Worm (Caenorhabditis elegans): Measurements from ENCODE around the gene F45G2.9.
"Not testable (repeated sequence)": the region's sequence is repeated elsewhere in the genome, so short reads cannot be mapped to it uniquely, and the experiment has no call there.

F45G2.9 gene

ce11 chrIII:13452824-13453223 is 16.1 kb upstream of the F45G2.9 start:
- TF ChIP-seq unc-62 (GFP tag; optimal IDR thresholded peaks at IDR 0.05), result no peak

- no peak for TF ChIP-seq unc-62 (GFP tag; optimal IDR thresholded peaks at IDR 0.05)
Observed at ce11 chrIII:13439415-13439814, 2.7 kb upstream of the F45G2.9 start, which contains the start of gene ciao-2B. Gene ciao-2B, minus strand, starts transcription at chrIII:13439544.

- no peak for TF ChIP-seq unc-62 (GFP tag; optimal IDR thresholded peaks at IDR 0.05)
Observed at ce11 chrIII:13435570-13435969, 1.2 kb downstream of the F45G2.9 start, which contains the start of gene F45G2.8. Gene F45G2.8, minus strand, starts transcription at chrIII:13435670.

DNA sequence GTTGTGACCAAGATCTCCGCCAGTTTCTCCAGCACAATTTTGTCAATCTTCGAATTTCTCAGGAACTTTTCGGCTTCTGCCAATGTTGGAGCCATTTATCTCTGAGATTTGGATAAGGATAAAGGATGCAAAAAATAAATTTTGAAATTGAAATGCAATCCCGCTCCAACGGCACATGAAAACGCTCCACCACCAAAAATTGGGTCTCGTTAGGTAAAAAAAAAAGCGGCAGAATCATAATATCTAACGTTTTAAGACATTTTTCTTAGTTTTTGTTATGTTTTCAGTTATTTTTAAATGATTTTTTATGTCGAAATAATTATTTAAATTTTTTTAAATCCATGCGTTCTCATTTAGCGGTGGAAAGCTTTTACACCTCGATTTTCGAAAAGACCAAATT is 2.3 kb downstream of the F45G2.9 start, which contains the start of gene F45G2.7:
TSS of gene F45G2.7 (minus strand) at position 101 of the 400 bp plus-strand sequence.
- no peak for TF ChIP-seq unc-62 (GFP tag; optimal IDR thresholded peaks at IDR 0.05)

DNA sequence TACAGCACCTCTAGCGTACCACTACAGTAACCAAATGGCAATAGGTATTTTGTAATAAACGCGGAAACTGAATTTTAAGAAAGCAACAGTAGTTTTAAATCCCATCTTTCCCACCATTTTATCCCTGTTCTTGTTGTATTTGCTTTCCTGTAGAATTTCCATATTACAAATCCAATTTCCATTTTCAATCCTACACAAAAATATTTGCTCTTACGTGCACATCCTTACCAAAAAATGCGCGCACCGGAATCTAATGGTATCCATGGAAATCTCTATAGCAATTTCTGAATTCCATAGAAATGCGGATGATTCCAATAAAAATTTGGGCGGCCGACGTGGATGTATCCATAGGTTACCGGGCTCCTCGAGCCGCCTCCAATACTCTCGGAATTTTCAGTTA is 6.6 kb downstream of the F45G2.9 start, which contains the start of gene trf-1:
TSS of gene trf-1 (plus strand) at position 301 of the 400 bp plus-strand sequence.
- TF ChIP-seq unc-62 (GFP tag; optimal IDR thresholded peaks at IDR 0.05), result no peak

- TF ChIP-seq unc-62 (GFP tag; optimal IDR thresholded peaks at IDR 0.05), result no peak
Observed at ce11 chrIII:13429668-13430067, 7.1 kb downstream of the F45G2.9 start, which contains the start of gene bli-5. Gene bli-5, minus strand, starts transcription at chrIII:13429768.

- TF ChIP-seq unc-62 (GFP tag; optimal IDR thresholded peaks at IDR 0.05), result no peak
Observed at ce11 chrIII:13427817-13428216, 8.9 kb downstream of the F45G2.9 start.

DNA sequence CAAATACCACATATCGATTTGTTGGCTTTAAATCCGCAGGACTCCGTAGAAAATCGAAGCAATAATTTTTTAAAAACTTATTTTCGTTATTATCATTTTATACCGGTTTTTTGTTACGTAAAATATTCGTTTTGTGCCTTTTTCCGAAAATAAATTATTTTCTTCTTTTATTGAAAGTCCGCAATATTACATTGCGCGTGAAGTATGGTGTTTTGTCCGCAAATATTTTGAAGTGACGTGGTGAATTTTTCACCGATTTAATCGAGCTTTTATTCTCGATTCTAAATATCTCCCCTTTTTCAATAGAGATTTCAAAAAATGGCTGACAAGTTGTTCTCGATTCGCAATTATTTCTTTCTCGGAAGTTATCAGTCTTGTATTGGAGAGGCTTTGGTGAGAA is 10.7 kb downstream of the F45G2.9 start, which contains the start of gene cope-1:
TSS of gene cope-1 (plus strand) at position 229 of the 400 bp plus-strand sequence.
- no peak for TF ChIP-seq unc-62 (GFP tag; optimal IDR thresholded peaks at IDR 0.05)

ce11 chrIII:13423414-13423813 is 13.3 kb downstream of the F45G2.9 start, which contains the start of gene exo-1:
Gene exo-1, plus strand, starts transcription at chrIII:13423514.
- TF ChIP-seq unc-62 (GFP tag; optimal IDR thresholded peaks at IDR 0.05), result no peak

DNA sequence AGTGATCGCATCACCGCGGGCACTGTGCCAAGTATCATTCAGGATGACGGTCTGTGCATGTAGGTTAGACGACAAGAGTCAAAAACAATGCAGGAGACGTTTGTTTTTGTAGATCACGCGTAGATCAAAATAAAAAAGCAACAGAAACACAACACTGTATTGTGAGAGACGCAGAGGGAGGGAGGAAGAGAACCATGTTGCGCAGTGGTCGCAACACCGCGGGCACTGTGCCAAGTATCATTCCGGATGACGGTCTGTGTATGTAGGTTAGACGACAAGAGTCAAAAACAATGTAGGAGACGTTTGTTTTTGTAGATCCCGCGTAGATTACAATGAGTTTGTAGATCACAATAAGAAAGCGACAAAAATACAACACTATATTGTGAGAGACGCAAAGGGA is 17.8 kb downstream of the F45G2.9 start:
- no peak for TF ChIP-seq unc-62 (GFP tag; optimal IDR thresholded peaks at IDR 0.05)

DNA sequence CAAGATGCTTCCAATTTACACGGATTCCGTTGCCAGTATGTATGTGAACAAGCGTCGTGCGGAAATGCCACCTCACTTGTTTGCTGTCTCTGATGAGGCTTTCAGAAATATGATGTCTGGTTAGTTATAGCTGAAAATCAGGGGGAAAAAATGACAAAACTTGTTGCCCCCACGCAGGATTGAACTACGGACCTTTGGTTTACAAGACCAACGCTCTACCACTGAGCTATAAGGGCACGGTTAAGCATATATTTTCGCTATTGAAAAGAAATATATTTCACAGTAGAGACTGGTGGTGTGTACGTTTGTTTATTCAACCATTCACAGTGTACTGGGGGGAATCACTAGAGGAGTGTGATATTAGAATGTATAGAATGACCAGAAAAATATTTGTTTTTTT is 25.5 kb downstream of the F45G2.9 start:
- TF ChIP-seq unc-62 (GFP tag; optimal IDR thresholded peaks at IDR 0.05), result no peak

DNA sequence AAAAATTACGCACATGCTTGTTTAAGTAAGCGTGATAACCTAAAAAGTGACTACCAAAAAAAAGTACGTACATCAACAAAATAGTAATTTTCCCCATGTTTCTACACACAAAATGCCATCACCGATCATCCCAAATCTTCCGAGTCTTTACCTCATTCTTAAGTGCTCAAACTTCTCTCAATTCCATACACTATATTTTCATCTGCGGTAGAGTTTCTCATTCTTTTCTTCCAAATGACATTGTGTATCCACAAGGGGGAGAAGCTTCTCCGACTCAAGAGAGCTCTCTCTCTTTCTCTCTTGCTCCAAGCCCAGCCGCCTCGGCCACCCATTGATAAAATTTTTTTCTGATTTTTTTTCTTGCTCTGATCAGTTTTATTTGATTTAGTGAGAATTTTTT is 27.2 kb downstream of the F45G2.9 start, which contains the start of gene myo-6:
TSS of gene myo-6 (plus strand) at position 301 of the 400 bp plus-strand sequence.
- no peak for TF ChIP-seq unc-62 (GFP tag; optimal IDR thresholded peaks at IDR 0.05)

DNA sequence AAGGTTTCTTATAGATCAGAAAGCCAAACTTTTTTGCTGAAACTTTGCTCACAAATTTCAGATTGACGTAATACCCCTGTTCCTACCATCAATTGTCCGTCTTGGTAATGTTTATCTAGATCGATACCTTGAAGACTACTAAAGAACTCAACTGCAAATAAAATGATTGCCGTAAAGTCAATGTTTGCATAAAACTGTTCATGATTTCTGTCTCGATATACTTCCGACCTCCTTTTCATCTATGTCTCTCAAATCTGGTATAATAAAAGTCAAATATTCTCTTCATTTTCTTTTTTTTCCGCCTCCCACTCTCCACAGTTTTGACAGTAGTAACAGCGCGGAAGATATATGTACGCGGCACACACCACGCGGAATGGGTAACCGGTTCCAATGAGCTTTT is 31.2 kb downstream of the F45G2.9 start, which contains the start of gene nas-1:
TSS of gene nas-1 (plus strand) at position 301 of the 400 bp plus-strand sequence.
- TF ChIP-seq unc-62 (GFP tag; optimal IDR thresholded peaks at IDR 0.05), result no peak

DNA sequence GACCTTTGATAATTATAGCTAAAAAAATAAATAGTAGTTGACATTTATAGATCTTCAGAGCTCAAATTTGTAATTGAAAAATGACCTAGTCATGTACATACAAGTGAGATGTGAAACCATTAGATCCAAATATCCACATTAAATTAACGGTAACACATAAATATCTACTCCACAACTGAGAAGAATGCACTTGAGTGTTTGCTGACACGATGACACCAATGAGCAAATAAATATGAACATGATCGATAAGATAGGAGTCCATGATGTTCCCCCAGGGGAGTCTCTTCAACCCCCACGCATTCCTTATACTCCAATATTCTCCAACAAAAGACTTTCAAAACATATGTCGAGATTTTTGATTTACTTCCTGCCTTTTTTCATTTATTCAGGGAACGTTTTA is 32.3 kb downstream of the F45G2.9 start, which contains the start of gene ttr-52:
TSS of gene ttr-52 (plus strand) at position 301 of the 400 bp plus-strand sequence.
- no peak for TF ChIP-seq unc-62 (GFP tag; optimal IDR thresholded peaks at IDR 0.05)

ce11 chrIII:13402934-13403333 is 33.8 kb downstream of the F45G2.9 start, which contains the start of gene mig-18:
Gene mig-18, plus strand, starts transcription at chrIII:13403234.
- TF ChIP-seq unc-62 (GFP tag; optimal IDR thresholded peaks at IDR 0.05), result no peak

- TF ChIP-seq unc-62 (GFP tag; optimal IDR thresholded peaks at IDR 0.05), result not testable (repeated sequence)
Observed at ce11 chrIII:13401673-13402258, 35.0 kb downstream of the F45G2.9 start, which contains the start of the genes srlf-9 and srlf-10. Gene srlf-9, minus strand, starts transcription at chrIII:13401773. Gene srlf-10, plus strand, starts transcription at chrIII:13402208.

DNA sequence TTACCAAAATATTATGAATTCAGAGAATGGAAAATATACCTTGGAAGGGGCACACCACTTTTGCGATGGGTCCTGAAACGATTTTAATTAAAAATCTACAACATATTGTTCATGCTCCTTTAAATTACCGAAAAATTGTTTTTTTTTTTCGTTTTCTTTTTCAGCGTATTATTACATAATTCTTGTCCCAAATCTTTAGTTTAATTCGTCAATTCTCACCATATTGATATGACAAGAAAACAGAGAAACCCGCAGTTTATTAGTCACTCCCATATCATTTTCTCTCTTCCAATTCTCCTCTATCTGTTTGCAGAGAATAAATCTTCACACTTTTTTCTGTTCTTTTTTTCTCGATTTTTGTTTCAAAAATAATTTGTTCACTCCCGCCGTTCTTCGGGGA is 41.5 kb downstream of the F45G2.9 start, which contains the start of gene F11F1.1:
TSS of gene F11F1.1 (plus strand) at position 301 of the 400 bp plus-strand sequence.
- no peak for TF ChIP-seq unc-62 (GFP tag; optimal IDR thresholded peaks at IDR 0.05)
